Worm (Caenorhabditis elegans) whole organism, late embryonic: ENCODE results near the gene C35D10.10.
A peak's percentile ranks its signal among the peaks of the same experiment; 100 is the strongest.

Experiments used
- C38D4.7 ChIP-seq: fragments of 200-800 bp; sonication (Bioruptor generic); optimal IDR thresholded peaks from 2 replicates; lab custom pipeline; 2018; ENCODE audit warnings: mild to moderate bottlenecking, missing genetic modification characterization, moderate library complexity, missing compliant biosample characterization
- F13H6.1 ChIP-seq: sonication (generic microtip); optimal IDR thresholded peaks from 2 replicates; lab custom pipeline; 2016; ENCODE audit warnings: missing genetic modification characterization, missing compliant biosample characterization
- K02D7.2 ChIP-seq: sonication (generic microtip); optimal IDR thresholded peaks from 2 replicates; lab custom pipeline; 2017; ENCODE audit warnings: mild to moderate bottlenecking, missing genetic modification characterization, missing compliant biosample characterization
- K09A11.1 ChIP-seq: sonication (generic microtip); optimal IDR thresholded peaks from 2 replicates; lab custom pipeline; 2017; ENCODE audit warnings: antibody characterized with exemption, mild to moderate bottlenecking, missing genetic modification characterization, missing compliant biosample characterization; ENCODE audit not compliant: insufficient read depth
- T23F11.4 ChIP-seq: fragments of 200-800 bp; sonication (Bioruptor generic); optimal IDR thresholded peaks from 2 replicates; lab custom pipeline; 2018; ENCODE audit warnings: mild to moderate bottlenecking, missing genetic modification characterization, missing compliant biosample characterization
- Y22D7AL.16 ChIP-seq: sonication (generic microtip); optimal IDR thresholded peaks from 2 replicates; lab custom pipeline; 2016; ENCODE audit warnings: missing genetic modification characterization, missing compliant biosample characterization
- ceh-18 ChIP-seq: sonication (generic microtip); optimal IDR thresholded peaks from 2 replicates; lab custom pipeline; 2016; ENCODE audit warnings: missing genetic modification characterization, missing compliant biosample characterization
- ceh-2 ChIP-seq: sonication (generic microtip); optimal IDR thresholded peaks from 2 replicates; lab custom pipeline; 2016; ENCODE audit warnings: missing genotype, missing genetic modification characterization, missing compliant biosample characterization
- ceh-22 ChIP-seq: sonication (generic microtip); optimal IDR thresholded peaks from 2 replicates; lab custom pipeline; 2017; ENCODE audit warnings: missing biosample characterization, missing genetic modification characterization
- ceh-30 ChIP-seq: fragments of 150-350 bp; optimal IDR thresholded peaks from 2 replicates; lab custom pipeline; 2014; ENCODE audit warnings: missing biosample characterization, missing genetic modification characterization
- ceh-31 ChIP-seq: sonication (generic microtip); optimal IDR thresholded peaks from 2 replicates; lab custom pipeline; 2016; ENCODE audit warnings: missing genetic modification characterization, missing compliant biosample characterization
- ceh-34 ChIP-seq: sonication (generic microtip); optimal IDR thresholded peaks from 2 replicates; lab custom pipeline; 2016; ENCODE audit warnings: mild to moderate bottlenecking, missing genetic modification characterization, missing compliant biosample characterization
- ceh-9 ChIP-seq: sonication (generic microtip); optimal IDR thresholded peaks from 2 replicates; lab custom pipeline; 2016; ENCODE audit warnings: mild to moderate bottlenecking, missing genetic modification characterization, inconsistent platforms, missing compliant biosample characterization
- che-1 ChIP-seq: sonication (generic microtip); optimal IDR thresholded peaks from 2 replicates; lab custom pipeline; 2016; ENCODE audit warnings: mild to moderate bottlenecking, missing genetic modification characterization, missing compliant biosample characterization
- elt-2 ChIP-seq: sonication (generic microtip); optimal IDR thresholded peaks from 2 replicates; lab custom pipeline; 2016; ENCODE audit warnings: missing genetic modification reagents, missing genetic modification characterization, missing compliant biosample characterization
- elt-4 ChIP-seq: sonication (generic microtip); optimal IDR thresholded peaks from 2 replicates; lab custom pipeline; 2016; ENCODE audit warnings: missing genetic modification characterization, missing compliant biosample characterization
- ets-4 ChIP-seq: sonication (generic microtip); optimal IDR thresholded peaks from 2 replicates; lab custom pipeline; 2016; ENCODE audit warnings: missing genetic modification characterization, missing compliant biosample characterization
- eyg-1 ChIP-seq: sonication (generic microtip); optimal IDR thresholded peaks from 2 replicates; lab custom pipeline; 2016; ENCODE audit warnings: missing genotype, missing genetic modification characterization, missing compliant biosample characterization
- fax-1 ChIP-seq: sonication (generic microtip); optimal IDR thresholded peaks from 2 replicates; lab custom pipeline; 2016; ENCODE audit warnings: missing genotype, missing genetic modification characterization, missing compliant biosample characterization
- hlh-13 ChIP-seq: fragments of 200-800 bp; sonication (Bioruptor generic); optimal IDR thresholded peaks from 2 replicates; lab custom pipeline; 2018; ENCODE audit warnings: mild to moderate bottlenecking, missing genetic modification characterization, missing compliant biosample characterization
- hlh-30 ChIP-seq: sonication (generic microtip); optimal IDR thresholded peaks from 2 replicates; lab custom pipeline; 2017; ENCODE audit warnings: antibody characterized with exemption, missing genetic modification characterization, missing compliant biosample characterization; ENCODE audit not compliant: insufficient read depth
- hlh-8 ChIP-seq: sonication (generic microtip); optimal IDR thresholded peaks from 2 replicates; lab custom pipeline; 2016; ENCODE audit warnings: missing genotype, missing genetic modification characterization, missing compliant biosample characterization
- lin-11 ChIP-seq: fragments of 200-800 bp; sonication (Bioruptor generic); optimal IDR thresholded peaks from 2 replicates; lab custom pipeline; 2018; ENCODE audit warnings: mild to moderate bottlenecking, missing genetic modification characterization, missing compliant biosample characterization
- madf-2 ChIP-seq: sonication (generic microtip); optimal IDR thresholded peaks from 2 replicates; lab custom pipeline; 2017; ENCODE audit warnings: missing genetic modification characterization, missing compliant biosample characterization
- mec-3 ChIP-seq: sonication (generic microtip); optimal IDR thresholded peaks from 2 replicates; lab custom pipeline; 2016; ENCODE audit warnings: borderline replicate concordance, missing genetic modification characterization, missing compliant biosample characterization
- nfya-1 ChIP-seq: sonication (generic microtip); optimal IDR thresholded peaks from 2 replicates; lab custom pipeline; 2017; ENCODE audit warnings: missing genetic modification characterization, mild to moderate bottlenecking, missing compliant biosample characterization, antibody characterized with exemption, moderate library complexity
- npax-4 ChIP-seq: sonication (generic microtip); optimal IDR thresholded peaks from 2 replicates; lab custom pipeline; 2016; ENCODE audit warnings: missing genetic modification characterization, missing compliant biosample characterization
- pat-9 ChIP-seq: fragments of 200-800 bp; sonication (Bioruptor generic); optimal IDR thresholded peaks from 2 replicates; lab custom pipeline; 2018; ENCODE audit warnings: mild to moderate bottlenecking, missing genetic modification characterization, moderate library complexity, missing compliant biosample characterization
- pha-2 ChIP-seq: sonication (generic microtip); optimal IDR thresholded peaks from 2 replicates; lab custom pipeline; 2017; ENCODE audit warnings: mild to moderate bottlenecking, missing genetic modification characterization, missing compliant biosample characterization
- pha-4 ChIP-seq: fragments of 150-350 bp; optimal IDR thresholded peaks from 2 replicates; lab custom pipeline; 2018; ENCODE audit warnings: missing biosample characterization, missing genetic modification reagents, missing genetic modification characterization
- sdc-2 ChIP-seq: sonication (generic microtip); optimal IDR thresholded peaks from 2 replicates; lab custom pipeline; 2016; ENCODE audit warnings: missing genotype, missing genetic modification characterization, missing compliant biosample characterization
- sox-2 ChIP-seq: fragments of 200-800 bp; sonication (Bioruptor generic); IDR thresholded peaks from 2 replicates; pipeline ENCODE4 v1.3.6; 2022; ENCODE audit warnings: missing genetic modification reagents, missing genetic modification characterization, missing compliant biosample characterization
- tbx-7 ChIP-seq: sonication (generic microtip); optimal IDR thresholded peaks from 2 replicates; lab custom pipeline; 2016; ENCODE audit warnings: missing genotype, missing genetic modification characterization, missing compliant biosample characterization
- ttx-3 ChIP-seq: sonication (generic microtip); optimal IDR thresholded peaks from 2 replicates; lab custom pipeline; 2016; ENCODE audit warnings: missing genetic modification reagents, missing genetic modification characterization, missing compliant biosample characterization
- unc-3 ChIP-seq, 2 experiments: fragments of 200-800 bp in 1 of 2; sonication (Bioruptor generic) in 1 of 2; sonication (generic microtip) in 1 of 2; conservative IDR thresholded peaks in 1 of 2; optimal IDR thresholded peaks in 1 of 2; 2 replicates each; pipeline versions ENCODE4 v1.3.6 to Lab custom; 2016 to 2022; ENCODE audit warnings: missing compliant biosample characterization in 2 of 2, missing genetic modification characterization in 2 of 2, missing genetic modification reagents in 1 of 2
- unc-55 ChIP-seq: sonication (generic microtip); optimal IDR thresholded peaks from 2 replicates; lab custom pipeline; 2017; ENCODE audit warnings: missing biosample characterization, missing genetic modification reagents, missing genetic modification characterization
- unc-86 ChIP-seq: sonication (generic microtip); optimal IDR thresholded peaks from 2 replicates; lab custom pipeline; 2016; ENCODE audit warnings: missing genetic modification characterization, missing compliant biosample characterization
- zip-5 ChIP-seq: sonication (generic microtip); optimal IDR thresholded peaks from 2 replicates; lab custom pipeline; 2016; ENCODE audit warnings: missing genetic modification characterization, missing compliant biosample characterization
- ztf-16 ChIP-seq: sonication (generic microtip); optimal IDR thresholded peaks from 2 replicates; lab custom pipeline; 2017; ENCODE audit warnings: missing genetic modification characterization, missing compliant biosample characterization

C35D10.10 gene

DNA sequence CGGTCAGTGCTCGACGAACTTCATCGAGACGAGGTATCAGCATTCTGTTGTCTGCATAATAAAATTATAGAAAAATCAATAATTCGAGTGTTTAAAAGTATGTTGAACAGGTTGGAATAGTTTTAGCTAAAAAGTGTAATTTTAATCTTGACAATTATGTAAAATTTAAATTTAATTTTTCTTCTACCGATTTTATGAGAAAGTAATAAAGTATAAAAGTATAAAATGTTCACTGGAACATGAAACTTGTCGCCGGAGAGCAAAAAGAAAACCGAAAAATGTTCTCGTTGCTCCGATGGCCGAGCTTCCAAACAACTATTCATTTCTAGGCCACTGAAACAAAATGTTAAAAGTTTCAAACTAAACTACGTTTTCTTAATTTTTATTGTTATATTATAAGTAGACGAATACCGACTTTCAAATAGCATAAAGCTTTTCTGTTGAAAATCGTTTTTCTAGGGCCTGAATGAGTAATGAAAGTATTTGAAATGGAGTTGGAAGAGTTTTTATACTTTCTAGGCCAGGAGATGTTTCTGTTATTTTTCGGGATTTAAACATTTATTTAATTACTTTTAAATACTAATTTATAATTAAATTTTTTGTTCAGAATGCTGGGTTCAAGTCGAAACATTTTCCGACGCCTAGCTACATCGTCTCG, at the start of gene C35D10.10, which contains the start of gene C35D10.5:
Gene C35D10.10 (minus strand): TSS at position 51 of the 658 bp plus-strand sequence.
Gene C35D10.5 (plus strand): TSS at position 608 of the 658 bp plus-strand sequence.
- TF ChIP-seq elt-2 (tag; lab: Kevin White, UChicago), result peak; percentile 13
- TF ChIP-seq zip-5 (tag; lab: Kevin White, UChicago), result peak; percentile 31
- no peak for TF ChIP-seq sdc-2 (tag; lab: Kevin White, UChicago)
- TF ChIP-seq ceh-2 (tag; lab: Kevin White, UChicago), result peak; percentile 66
- no peak for TF ChIP-seq ceh-34 (tag; lab: Kevin White, UChicago)
- peak; percentile 28 for TF ChIP-seq tbx-7 (tag; lab: Kevin White, UChicago)
- TF ChIP-seq ets-4 (tag; lab: Kevin White, UChicago), result peak; percentile 83
- TF ChIP-seq ceh-31, result peak; percentile 37

DNA sequence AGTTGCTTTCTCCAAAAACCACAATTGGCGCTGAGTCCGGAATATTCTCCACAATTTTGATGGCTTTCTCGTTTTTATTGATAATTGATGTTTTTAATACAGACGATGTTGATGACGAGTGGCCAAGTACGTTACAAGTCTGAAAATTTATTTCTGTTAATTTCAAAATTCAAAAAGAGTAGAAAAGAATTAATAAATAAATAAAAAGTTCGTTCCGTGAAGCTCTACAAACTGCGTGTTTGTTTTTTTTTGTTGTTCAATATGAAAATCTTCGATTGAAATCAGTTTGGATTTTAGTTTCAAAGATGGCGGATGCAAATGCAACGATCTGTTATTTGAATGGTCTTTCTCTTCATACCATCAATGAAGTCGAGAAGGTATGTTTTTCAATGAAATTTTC, 49.4 kb upstream of the C35D10.10 start, which contains the start of gene F26F4.2:
Gene F26F4.2 (plus strand): TSS at position 301 of the 400 bp plus-strand sequence.
- TF ChIP-seq K02D7.2 (tag; lab: Kevin White, UChicago), result no peak
- TF ChIP-seq elt-4 (tag; lab: Kevin White, UChicago), result no peak
- no peak for TF ChIP-seq npax-4
- no peak for TF ChIP-seq K09A11.1 (tag; lab: Kevin White, UChicago)
- no peak for TF ChIP-seq ceh-18 (tag; lab: Kevin White, UChicago)
- no peak for TF ChIP-seq pha-2 (tag; lab: Kevin White, UChicago)
- TF ChIP-seq elt-2 (tag; lab: Kevin White, UChicago), result no peak
- no peak for TF ChIP-seq T23F11.4 (GFP tag; lab: Kevin White, UChicago)
- no peak for TF ChIP-seq fax-1
- TF ChIP-seq che-1 (tag; lab: Kevin White, UChicago), result no peak
- TF ChIP-seq tbx-7 (tag; lab: Kevin White, UChicago), result no peak

ce11 chrIII:4909938-4910337, 48.3 kb upstream of the C35D10.10 start, which contains the start of gene F26F4.12:
Gene F26F4.12 (minus strand): TSS chrIII:4910038.
- no peak for TF ChIP-seq T23F11.4 (GFP tag; lab: Kevin White, UChicago)
- TF ChIP-seq unc-3 (GFP tag; conservative IDR thresholded peaks at IDR 0.05; lab: Robert Waterston, UW), result no peak
- TF ChIP-seq unc-3 (tag; optimal IDR thresholded peaks at IDR 0.05; lab: Kevin White, UChicago), result no peak
- TF ChIP-seq pha-4 (tag; lab: Kevin White, UChicago), result no peak
- no peak for TF ChIP-seq madf-2 (tag; lab: Kevin White, UChicago)
- no peak for TF ChIP-seq unc-86 (tag; lab: Kevin White, UChicago)
- TF ChIP-seq ttx-3 (tag; lab: Kevin White, UChicago), result no peak
- no peak for TF ChIP-seq unc-55 (GFP tag; lab: Kevin White, UChicago)
- no peak for TF ChIP-seq hlh-30 (tag; lab: Kevin White, UChicago)
- no peak for TF ChIP-seq ceh-30 (tag; lab: Kevin White, UChicago)
- TF ChIP-seq tbx-7 (tag; lab: Kevin White, UChicago), result no peak
- no peak for TF ChIP-seq eyg-1 (tag; lab: Kevin White, UChicago)
- no peak for TF ChIP-seq ceh-9 (tag; lab: Kevin White, UChicago)

DNA sequence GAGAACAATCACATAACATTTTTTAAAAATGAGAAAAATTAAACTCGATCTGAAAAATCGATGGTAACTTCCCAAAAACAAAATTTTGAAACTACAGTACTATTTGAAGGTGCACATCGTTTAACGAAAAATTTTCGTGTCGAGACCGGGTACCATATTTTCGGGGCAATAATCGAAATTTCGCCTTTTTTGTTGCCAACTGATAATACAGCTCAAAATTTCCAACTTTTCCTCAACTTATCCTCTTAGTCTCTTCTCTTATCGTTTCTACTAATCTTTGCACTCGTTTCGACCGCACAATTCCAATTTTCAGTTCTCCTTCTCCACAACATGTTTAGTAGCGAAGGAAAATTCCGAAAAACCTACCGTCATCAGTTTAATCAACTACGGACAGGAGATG, 45.3 kb upstream of the C35D10.10 start, which contains the start of gene rom-1:
Gene rom-1 (plus strand): TSS at position 301 of the 400 bp plus-strand sequence.
- no peak for TF ChIP-seq unc-3 (GFP tag; conservative IDR thresholded peaks at IDR 0.05; lab: Robert Waterston, UW)
- no peak for TF ChIP-seq unc-3 (tag; optimal IDR thresholded peaks at IDR 0.05; lab: Kevin White, UChicago)
- TF ChIP-seq pha-4 (tag; lab: Kevin White, UChicago), result no peak
- no peak for TF ChIP-seq mec-3 (tag; lab: Kevin White, UChicago)
- no peak for TF ChIP-seq pat-9 (tag; lab: Kevin White, UChicago)
- TF ChIP-seq lin-11 (tag; lab: Kevin White, UChicago), result no peak
- no peak for TF ChIP-seq tbx-7 (tag; lab: Kevin White, UChicago)
- TF ChIP-seq sox-2 (GFP tag; lab: Robert Waterston, UW), result no peak
- no peak for TF ChIP-seq ceh-22 (tag; lab: Kevin White, UChicago)
- no peak for TF ChIP-seq hlh-8 (tag; lab: Kevin White, UChicago)
- TF ChIP-seq ceh-30 (tag; lab: Kevin White, UChicago), result no peak
- no peak for TF ChIP-seq hlh-13 (GFP tag; lab: Kevin White, UChicago)
- no peak for TF ChIP-seq F13H6.1
- no peak for TF ChIP-seq ztf-16 (tag; lab: Kevin White, UChicago)
- TF ChIP-seq C38D4.7 (GFP tag; lab: Kevin White, UChicago), result no peak
- no peak for TF ChIP-seq Y22D7AL.16
- no peak for TF ChIP-seq nfya-1 (tag; lab: Kevin White, UChicago)
